Fruit fly (Drosophila melanogaster) whole organism, prepupa: ENCODE data around the gene NFAT.

ENCODE experiments used
- Blimp-1 ChIP-seq: fragments of 200-800 bp; sonication (Bioruptor generic); optimal IDR thresholded peaks from 3 replicates; lab custom pipeline; 2017; ENCODE audit warnings: missing biosample characterization, missing genetic modification characterization, mild to moderate bottlenecking, moderate library complexity, missing genetic modification reagents
- CG10631 ChIP-seq: fragments of 200-800 bp; sonication (Bioruptor generic); optimal IDR thresholded peaks from 2 replicates; lab custom pipeline; 2016; ENCODE audit warnings: missing biosample characterization, missing genetic modification characterization
- CG11294 ChIP-seq: fragments of 200-800 bp; sonication (Bioruptor generic); IDR thresholded peaks from 2 replicates; pipeline ENCODE4 v1.3.6; 2022; ENCODE audit warnings: missing biosample characterization, missing genetic modification characterization
- CG11762 ChIP-seq: fragments of 200-800 bp; sonication (Bioruptor generic); optimal IDR thresholded peaks from 3 replicates; lab custom pipeline; 2016; ENCODE audit warnings: missing biosample characterization, missing genetic modification characterization; ENCODE audit not compliant: insufficient read depth
- CG11902 ChIP-seq: fragments of 200-800 bp; sonication (Bioruptor generic); optimal IDR thresholded peaks from 3 replicates; lab custom pipeline; 2016; ENCODE audit warnings: missing biosample characterization, missing genetic modification characterization
- CG15336 ChIP-seq: fragments of 200-800 bp; sonication (Bioruptor generic); IDR thresholded peaks from 2 replicates; pipeline ENCODE4 v1.3.6; 2022; ENCODE audit warnings: missing biosample characterization, missing genetic modification characterization
- CG16779 ChIP-seq: fragments of 200-800 bp; sonication (Bioruptor generic); optimal IDR thresholded peaks from 3 replicates; lab custom pipeline; 2017; ENCODE audit warnings: missing biosample characterization, mild to moderate bottlenecking, missing genetic modification characterization
- CG32006 ChIP-seq: fragments of 200-800 bp; sonication (Bioruptor generic); optimal IDR thresholded peaks from 3 replicates; lab custom pipeline; 2017; ENCODE audit warnings: missing biosample characterization, mild to moderate bottlenecking, missing genetic modification characterization
- CG4318 ChIP-seq: fragments of 200-800 bp; sonication (Bioruptor generic); optimal IDR thresholded peaks from 3 replicates; lab custom pipeline; 2017; ENCODE audit warnings: missing biosample characterization, mild to moderate bottlenecking, missing genetic modification characterization
- CG6163 ChIP-seq: fragments of 200-800 bp; sonication (Bioruptor generic); IDR thresholded peaks from 3 replicates; pipeline ENCODE4 v1.3.6; 2022; ENCODE audit warnings: missing biosample characterization, missing genetic modification characterization
- CG6276 ChIP-seq: fragments of 200-800 bp; sonication (Bioruptor generic); optimal IDR thresholded peaks from 2 replicates; lab custom pipeline; 2017; ENCODE audit warnings: missing biosample characterization, mild to moderate bottlenecking, missing genetic modification characterization
- CG8119 ChIP-seq: fragments of 200-800 bp; sonication (Bioruptor generic); IDR thresholded peaks from 3 replicates; pipeline ENCODE4 v1.3.6; 2022; ENCODE audit warnings: missing biosample characterization, missing genetic modification characterization
- CG8319 ChIP-seq: fragments of 200-800 bp; sonication (Bioruptor generic); optimal IDR thresholded peaks from 3 replicates; lab custom pipeline; 2016; ENCODE audit warnings: missing biosample characterization, missing genetic modification characterization
- CG9139 ChIP-seq: fragments of 200-800 bp; sonication (Bioruptor generic); optimal IDR thresholded peaks from 3 replicates; lab custom pipeline; 2017; ENCODE audit warnings: missing biosample characterization, mild to moderate bottlenecking, missing genetic modification characterization
- Eip75B ChIP-seq: fragments of 200-800 bp; sonication (Bioruptor generic); optimal IDR thresholded peaks from 3 replicates; lab custom pipeline; 2016; ENCODE audit warnings: missing biosample characterization, missing genetic modification characterization
- Eip78C ChIP-seq: fragments of 200-800 bp; sonication (Bioruptor generic); peaks from one replicate; lab custom pipeline; 2016; ENCODE audit warnings: missing biosample characterization, missing genetic modification characterization
- Ets21C ChIP-seq: fragments of 200-800 bp; sonication (Bioruptor generic); optimal IDR thresholded peaks from 3 replicates; lab custom pipeline; 2016; ENCODE audit warnings: missing biosample characterization, missing genetic modification characterization
- Ets96B ChIP-seq: fragments of 200-800 bp; optimal IDR thresholded peaks from 2 replicates; lab custom pipeline; 2019; ENCODE audit warnings: missing biosample characterization, mild to moderate bottlenecking, missing genetic modification characterization, moderate library complexity
- Gug ChIP-seq: fragments of 200-800 bp; sonication (Bioruptor generic); IDR thresholded peaks from 2 replicates; pipeline ENCODE4 v1.3.6; 2022; ENCODE audit warnings: missing biosample characterization, missing genetic modification characterization
- Hr39 ChIP-seq: fragments of 200-800 bp; sonication (Bioruptor generic); optimal IDR thresholded peaks from 2 replicates; lab custom pipeline; 2016; ENCODE audit warnings: missing biosample characterization, missing genetic modification characterization
- Lpt ChIP-seq: fragments of 200-800 bp; sonication (Bioruptor generic); optimal IDR thresholded peaks from 3 replicates; lab custom pipeline; 2016; ENCODE audit warnings: missing biosample characterization, missing genetic modification characterization
- OdsH ChIP-seq: fragments of 200-800 bp; sonication (Bioruptor generic); optimal IDR thresholded peaks from 3 replicates; lab custom pipeline; 2016; ENCODE audit warnings: missing biosample characterization, missing genetic modification characterization
- Smox ChIP-seq: fragments of 200-800 bp; sonication (Bioruptor generic); optimal IDR thresholded peaks from 3 replicates; lab custom pipeline; 2016; ENCODE audit warnings: missing biosample characterization, missing genetic modification characterization
- Sox14 ChIP-seq: fragments of 200-800 bp; sonication (Bioruptor generic); optimal IDR thresholded peaks from 3 replicates; lab custom pipeline; 2016; ENCODE audit warnings: missing biosample characterization, missing genetic modification characterization
- Sox15 ChIP-seq: fragments of 200-800 bp; sonication (Bioruptor generic); optimal IDR thresholded peaks from 3 replicates; lab custom pipeline; 2016; ENCODE audit warnings: missing biosample characterization, missing genetic modification characterization
- cyc ChIP-seq: fragments of 200-800 bp; sonication (Bioruptor generic); optimal IDR thresholded peaks from 3 replicates; lab custom pipeline; 2016; ENCODE audit warnings: missing biosample characterization, missing genetic modification characterization
- dsx ChIP-seq: fragments of 200-800 bp; optimal IDR thresholded peaks from 3 replicates; lab custom pipeline; 2019; ENCODE audit warnings: missing biosample characterization, mild to moderate bottlenecking, missing genetic modification characterization, moderate library complexity; ENCODE audit not compliant: poor library complexity, severe bottlenecking
- fd85E ChIP-seq: fragments of 200-800 bp; sonication (Bioruptor generic); optimal IDR thresholded peaks from 3 replicates; lab custom pipeline; 2016; ENCODE audit warnings: missing biosample characterization, missing genetic modification characterization
- fkh ChIP-seq: fragments of 200-800 bp; sonication (Bioruptor generic); optimal IDR thresholded peaks from 3 replicates; lab custom pipeline; 2017; ENCODE audit warnings: missing biosample characterization, mild to moderate bottlenecking, missing genetic modification characterization, moderate library complexity
- lz ChIP-seq: fragments of 200-800 bp; sonication (Bioruptor generic); optimal IDR thresholded peaks from 3 replicates; lab custom pipeline; 2016; ENCODE audit warnings: missing biosample characterization, missing genetic modification characterization
- pdm3 ChIP-seq: fragments of 200-800 bp; sonication (Bioruptor generic); optimal IDR thresholded peaks from 3 replicates; lab custom pipeline; 2016; ENCODE audit warnings: missing biosample characterization, missing genetic modification characterization
- salr ChIP-seq, 2 experiments: fragments of 200-800 bp; sonication (Bioruptor generic); optimal IDR thresholded peaks; 3 replicates each; lab custom pipeline; 2016 to 2018; ENCODE audit warnings: missing biosample characterization in 2 of 2, missing genetic modification characterization in 2 of 2, mild to moderate bottlenecking in 1 of 2
- spab ChIP-seq: fragments of 200-800 bp; sonication (Bioruptor generic); optimal IDR thresholded peaks from 2 replicates; lab custom pipeline; 2017; ENCODE audit warnings: missing biosample characterization, mild to moderate bottlenecking, missing genetic modification characterization, missing genetic modification reagents
- svp ChIP-seq: fragments of 200-800 bp; sonication (Bioruptor generic); peaks from one replicate; lab custom pipeline; 2016; ENCODE audit warnings: missing biosample characterization, missing genetic modification characterization
- topi ChIP-seq: fragments of 200-800 bp; sonication (Bioruptor generic); optimal IDR thresholded peaks from 3 replicates; lab custom pipeline; 2016; ENCODE audit warnings: missing biosample characterization, missing genetic modification characterization
- vri ChIP-seq: fragments of 200-800 bp; sonication (Bioruptor generic); optimal IDR thresholded peaks from 3 replicates; lab custom pipeline; 2016; ENCODE audit warnings: missing biosample characterization, mild to moderate bottlenecking, missing genetic modification characterization

NFAT gene

dm6 chrX:13634254-13634999, 9.9 kb downstream of the NFAT start (continued):
- TF ChIP-seq CG11902 (GFP tag; lab: Kevin White, UChicago) (no peak), Ets96B (tag; lab: Kevin White, UChicago) (no peak), svp (GFP tag; lab: Kevin White, UChicago) (peak; percentile 94), fkh (peak; percentile 92), CG8119 (GFP tag; lab: Robert Waterston, UW) (peak; percentile 35; the same call in 1 of the 3 replicates), Eip78C (GFP tag; lab: Kevin White, UChicago) (peak; percentile 71), Eip75B (peak; percentile 47), Hr39 (peak; percentile 52), vri (GFP tag; lab: Kevin White, UChicago) (peak; percentile 63), CG11294 (GFP tag; lab: Robert Waterston, UW) (no peak; the same call in 1 of the 2 replicates), CG6163 (no peak), CG11762 (GFP tag; lab: Kevin White, UChicago) (no peak), CG32006 (GFP tag; lab: Kevin White, UChicago) (peak; percentile 50), fd85E (GFP tag; lab: Kevin White, UChicago) (no peak), Sox14 (peak; percentile 38), Ets21C (GFP tag; lab: Kevin White, UChicago) (peak; percentile 24), Lpt (GFP tag; lab: Kevin White, UChicago) (no peak), salr (GFP tag; optimal IDR thresholded peaks at IDR 0.05; lab: Kevin White, UChicago) (peak in 1 of 2 experiments; percentile 33), CG15336 (GFP tag; lab: Robert Waterston, UW) (no peak; the same call in 1 of the 2 replicates), spab (GFP tag; lab: Kevin White, UChicago) (no peak), topi (GFP tag; lab: Kevin White, UChicago) (peak; percentile 55), pdm3 (peak; percentile 46), Gug (GFP tag; lab: Robert Waterston, UW) (no peak), CG8319 (GFP tag; lab: Kevin White, UChicago) (no peak), dsx (GFP tag; lab: Kevin White, UChicago) (peak; percentile 17), cyc (GFP tag; lab: Kevin White, UChicago) (peak; percentile 46)
- TF ChIP-seq, all 60 proteins: peak for 32

DNA sequence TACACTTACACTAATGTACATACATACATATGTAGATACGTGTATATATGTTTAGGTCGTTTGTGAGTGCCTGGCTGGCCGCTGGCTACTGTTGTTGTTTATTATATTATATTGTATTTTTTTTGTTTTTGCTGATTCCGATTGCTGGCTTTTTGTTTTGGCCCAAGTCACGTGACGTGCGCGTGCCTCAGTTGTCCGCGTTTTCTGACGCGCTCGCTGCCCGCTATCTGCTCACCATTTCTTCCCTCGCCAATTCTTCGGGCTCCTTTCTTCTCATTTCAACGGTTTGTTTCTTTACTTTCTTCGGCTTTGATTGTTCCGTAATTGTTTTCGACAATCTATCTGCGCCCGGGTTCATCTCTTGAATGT, 10.4 kb downstream of the NFAT start:
- TF ChIP-seq svp (GFP tag; lab: Kevin White, UChicago): peak; percentile 58
- TF ChIP-seq Eip75B: no peak
- TF ChIP-seq fkh: no peak
- no peak for TF ChIP-seq Blimp-1
- no peak for TF ChIP-seq Sox15

dm6 chrX:13636810-13637209, 12.3 kb downstream of the NFAT start:
- no peak for TF ChIP-seq CG6276 (GFP tag; lab: Kevin White, UChicago)
- no peak for TF ChIP-seq CG16779 (tag; lab: Kevin White, UChicago)
- no peak for TF ChIP-seq dsx (GFP tag; lab: Kevin White, UChicago)
- no peak for TF ChIP-seq CG4318 (GFP tag; lab: Kevin White, UChicago)
- no peak for TF ChIP-seq lz (GFP tag; lab: Kevin White, UChicago)
- TF ChIP-seq CG9139: no peak

- TF ChIP-seq fd85E (GFP tag; lab: Kevin White, UChicago) (no peak), OdsH (GFP tag; lab: Kevin White, UChicago) (no peak), salr (GFP tag; optimal IDR thresholded peaks at IDR 0.05; lab: Kevin White, UChicago) (no peak), CG4318 (GFP tag; lab: Kevin White, UChicago) (no peak), CG10631 (GFP tag; lab: Kevin White, UChicago) (no peak), Smox (GFP tag; lab: Kevin White, UChicago) (no peak)
These were observed 13.0 kb downstream of the NFAT start for dm6 chrX:13637588-13637987.
